Fruit fly (Drosophila melanogaster) whole organism, embryonic: ENCODE results near the gene CG14856.
A peak's percentile ranks its signal among the peaks of the same experiment; 100 is the strongest.

Experiments used
- ATbp ChIP-seq: fragments of 200-800 bp; sonication (Bioruptor generic); optimal IDR thresholded peaks from 2 replicates; lab custom pipeline; 2017; ENCODE audit warnings: missing biosample characterization, mild to moderate bottlenecking, missing genetic modification characterization, missing genetic modification reagents
- Atf-2 ChIP-seq: fragments of 200-800 bp; sonication (Bioruptor generic); optimal IDR thresholded peaks from 2 replicates; lab custom pipeline; 2016; ENCODE audit warnings: missing biosample characterization, missing genetic modification characterization
- Blimp-1 ChIP-seq: fragments of 200-800 bp; sonication (Bioruptor generic); optimal IDR thresholded peaks from 3 replicates; lab custom pipeline; 2018; ENCODE audit warnings: missing biosample characterization, missing genetic modification characterization, mild to moderate bottlenecking, moderate library complexity, missing genetic modification reagents
- CG11723 ChIP-seq: fragments of 200-800 bp; sonication (Bioruptor generic); optimal IDR thresholded peaks from 2 replicates; lab custom pipeline; 2017; ENCODE audit warnings: missing biosample characterization, mild to moderate bottlenecking, missing genetic modification characterization
- CG12391 ChIP-seq: fragments of 200-800 bp; sonication (Bioruptor generic); optimal IDR thresholded peaks from 3 replicates; lab custom pipeline; 2018; ENCODE audit warnings: missing biosample characterization, mild to moderate bottlenecking, missing genetic modification characterization, moderate library complexity
- CG12769 ChIP-seq: fragments of 200-800 bp; sonication (Bioruptor generic); optimal IDR thresholded peaks from 2 replicates; lab custom pipeline; 2019; ENCODE audit warnings: missing biosample characterization, mild to moderate bottlenecking, missing genetic modification characterization, moderate library complexity
- CG13775 ChIP-seq: fragments of 200-800 bp; sonication (Bioruptor generic); optimal IDR thresholded peaks from 3 replicates; lab custom pipeline; 2017; ENCODE audit warnings: missing biosample characterization, mild to moderate bottlenecking, missing genetic modification characterization
- CG14441 ChIP-seq: fragments of 200-800 bp; sonication (Bioruptor generic); IDR thresholded peaks from 2 replicates; pipeline ENCODE4 v1.3.6; 2022; ENCODE audit warnings: missing biosample characterization, missing genetic modification characterization
- CG15696 ChIP-seq: fragments of 200-800 bp; sonication (Bioruptor generic); optimal IDR thresholded peaks from 2 replicates; lab custom pipeline; 2019; ENCODE audit warnings: missing biosample characterization, mild to moderate bottlenecking, missing genetic modification characterization, moderate library complexity
- CG17328 ChIP-seq: fragments of 200-800 bp; sonication (Bioruptor generic); IDR thresholded peaks from 2 replicates; pipeline ENCODE4 v1.3.6; 2022; ENCODE audit warnings: missing biosample characterization, missing genetic modification characterization
- CG18476 ChIP-seq: fragments of 200-800 bp; sonication (Bioruptor generic); optimal IDR thresholded peaks from 2 replicates; lab custom pipeline; 2016; ENCODE audit warnings: missing biosample characterization, mild to moderate bottlenecking, missing genetic modification characterization
- CG4404 ChIP-seq: fragments of 200-800 bp; sonication (Bioruptor generic); IDR thresholded peaks from 2 replicates; pipeline ENCODE4 v1.3.6; 2022; ENCODE audit warnings: missing biosample characterization, missing genetic modification characterization
- CG6765 ChIP-seq: fragments of 200-800 bp; sonication (Bioruptor generic); optimal IDR thresholded peaks from 3 replicates; lab custom pipeline; 2017; ENCODE audit warnings: missing biosample characterization, mild to moderate bottlenecking, missing genetic modification characterization
- CG7963 ChIP-seq: fragments of 200-800 bp; sonication (Bioruptor generic); IDR thresholded peaks from 3 replicates; pipeline ENCODE4 v1.3.6; 2022; ENCODE audit warnings: missing biosample characterization, missing genetic modification characterization; ENCODE audit not compliant: partially characterized antibody
- CG9727 ChIP-seq: fragments of 200-800 bp; sonication (Bioruptor generic); optimal IDR thresholded peaks from 3 replicates; lab custom pipeline; 2017; ENCODE audit warnings: missing biosample characterization, mild to moderate bottlenecking, missing genetic modification characterization
- CTCF ChIP-seq: fragments of 200-800 bp; sonication (Bioruptor generic); optimal IDR thresholded peaks from 2 replicates; lab custom pipeline; 2017; ENCODE audit warnings: missing biosample characterization, mild to moderate bottlenecking, missing genetic modification characterization, moderate library complexity
- Drgx ChIP-seq: fragments of 200-800 bp; sonication (Bioruptor generic); IDR thresholded peaks from 2 replicates; pipeline ENCODE4 v1.3.6; 2022; ENCODE audit warnings: missing biosample characterization, missing genetic modification characterization
- HLHmδ ChIP-seq: fragments of 200-800 bp; sonication (Bioruptor generic); optimal IDR thresholded peaks from 2 replicates; lab custom pipeline; 2018; ENCODE audit warnings: missing biosample characterization, mild to moderate bottlenecking, missing genetic modification characterization, moderate library complexity
- Jarid2 ChIP-seq: fragments of 200-800 bp; sonication (Bioruptor generic); optimal IDR thresholded peaks from 3 replicates; lab custom pipeline; 2017; ENCODE audit warnings: mild to moderate bottlenecking, missing biosample characterization, missing genetic modification reagents, missing genetic modification characterization
- Lpt ChIP-seq: fragments of >200 bp; optimal IDR thresholded peaks from 2 replicates; lab custom pipeline; 2018; ENCODE audit warnings: missing biosample characterization, missing genetic modification characterization
- Med ChIP-seq: fragments of 200-800 bp; sonication (Bioruptor generic); peaks from one replicate; lab custom pipeline; 2016; ENCODE audit warnings: missing biosample characterization, missing genetic modification characterization, mild to moderate bottlenecking, inconsistent platforms, moderate library complexity
- Ssrp ChIP-seq: fragments of 200-800 bp; sonication (Bioruptor generic); optimal IDR thresholded peaks from 2 replicates; lab custom pipeline; 2018; ENCODE audit warnings: missing biosample characterization, mild to moderate bottlenecking, missing genetic modification characterization, moderate library complexity
- cad ChIP-seq: fragments of >200 bp; optimal IDR thresholded peaks from 2 replicates; lab custom pipeline; 2017; ENCODE audit warnings: missing biosample characterization, missing genetic modification characterization
- disco-r ChIP-seq: fragments of 200-800 bp; sonication (Bioruptor generic); optimal IDR thresholded peaks from 2 replicates; lab custom pipeline; 2016; ENCODE audit warnings: missing biosample characterization, missing genetic modification characterization
- fd96Cb ChIP-seq: fragments of 200-800 bp; sonication (Bioruptor generic); optimal IDR thresholded peaks from 2 replicates; lab custom pipeline; 2018; ENCODE audit warnings: missing biosample characterization, mild to moderate bottlenecking, missing genetic modification characterization, moderate library complexity
- gsb-n ChIP-seq: fragments of 200-800 bp; sonication (Bioruptor generic); optimal IDR thresholded peaks from 3 replicates; lab custom pipeline; 2018; ENCODE audit warnings: missing biosample characterization, mild to moderate bottlenecking, missing genetic modification characterization
- her ChIP-seq: fragments of 200-800 bp; sonication (Bioruptor generic); optimal IDR thresholded peaks from 2 replicates; lab custom pipeline; 2016; ENCODE audit warnings: missing biosample characterization, missing genetic modification characterization
- ind ChIP-seq: fragments of 200-800 bp; sonication (Bioruptor generic); optimal IDR thresholded peaks from 3 replicates; lab custom pipeline; 2016; ENCODE audit warnings: missing biosample characterization, missing genetic modification characterization
- jigr1 ChIP-seq: fragments of 200-800 bp; sonication (Bioruptor generic); IDR thresholded peaks from 3 replicates; pipeline ENCODE4 v1.3.6; 2022; ENCODE audit warnings: missing biosample characterization, missing genetic modification characterization
- kay ChIP-seq: fragments of 200-800 bp; sonication (Bioruptor generic); optimal IDR thresholded peaks from 2 replicates; lab custom pipeline; 2016; ENCODE audit warnings: missing biosample characterization, missing genetic modification characterization
- oc ChIP-seq: fragments of 200-800 bp; sonication (Bioruptor generic); optimal IDR thresholded peaks from 2 replicates; lab custom pipeline; 2018; ENCODE audit warnings: missing biosample characterization, mild to moderate bottlenecking, missing genetic modification characterization, moderate library complexity
- pb ChIP-seq: fragments of 200-800 bp; sonication (Bioruptor generic); optimal IDR thresholded peaks from 3 replicates; lab custom pipeline; 2016; ENCODE audit warnings: missing biosample characterization, missing genetic modification characterization
- pum ChIP-seq: fragments of 200-800 bp; sonication (Bioruptor generic); optimal IDR thresholded peaks from 2 replicates; lab custom pipeline; 2016; ENCODE audit warnings: missing biosample characterization, missing genetic modification characterization
- row ChIP-seq: fragments of 200-800 bp; sonication (Bioruptor generic); IDR thresholded peaks from 3 replicates; pipeline ENCODE4 v1.3.6; 2022; ENCODE audit warnings: missing biosample characterization, missing genetic modification characterization
- salm ChIP-seq: fragments of 200-800 bp; sonication (Bioruptor generic); optimal IDR thresholded peaks from 2 replicates; lab custom pipeline; 2018; ENCODE audit warnings: missing biosample characterization, mild to moderate bottlenecking, missing genetic modification characterization
- sens ChIP-seq: fragments of 200-800 bp; sonication (Bioruptor generic); peaks from one replicate; lab custom pipeline; 2016; ENCODE audit warnings: missing biosample characterization, missing genetic modification characterization
- trem ChIP-seq: fragments of 200-800 bp; optimal IDR thresholded peaks from 3 replicates; lab custom pipeline; 2019; ENCODE audit warnings: missing biosample characterization, mild to moderate bottlenecking, missing genetic modification characterization, moderate library complexity
- usp ChIP-seq: fragments of >200 bp; optimal IDR thresholded peaks from 2 replicates; lab custom pipeline; 2017; ENCODE audit warnings: missing biosample characterization, missing genetic modification characterization
- vvl ChIP-seq: fragments of 200-800 bp; sonication (Bioruptor generic); IDR thresholded peaks from 2 replicates; pipeline ENCODE4 v1.3.6; 2022; ENCODE audit warnings: missing biosample characterization, missing genetic modification characterization
- zfh1 ChIP-seq: fragments of 200-800 bp; sonication (Bioruptor generic); IDR thresholded peaks from 3 replicates; pipeline ENCODE4 v1.3.6; 2022; ENCODE audit warnings: missing biosample characterization, missing genetic modification characterization

The CG14856 gene

dm6 chr3R:14779733-14780278, 19.0 kb upstream of the CG14856 start (continued):
- no peak for TF ChIP-seq CG17328 (GFP tag; lab: Robert Waterston, UW)
- no peak for TF ChIP-seq CG15696 (tag; lab: Kevin White, UChicago)
- no peak for TF ChIP-seq ind (GFP tag; lab: Kevin White, UChicago)
- no peak for TF ChIP-seq Atf-2 (GFP tag; lab: Kevin White, UChicago)
- TF ChIP-seq oc (tag; lab: Kevin White, UChicago), result peak; percentile 42
- TF ChIP-seq CG12769 (tag; lab: Kevin White, UChicago), result no peak
- TF ChIP-seq Blimp-1 (GFP tag; lab: Kevin White, UChicago), result peak; percentile 55
- TF ChIP-seq CTCF (GFP tag; lab: Kevin White, UChicago), result no peak
- TF ChIP-seq salm, result no peak
- TF ChIP-seq fd96Cb, result peak; percentile 11
- TF ChIP-seq sens, result peak; percentile 74
- TF ChIP-seq cad, result no peak
- TF ChIP-seq gsb-n (tag; lab: Kevin White, UChicago), result peak; percentile 1
- no peak for TF ChIP-seq CG18476 (GFP tag; lab: Kevin White, UChicago)
- no peak for TF ChIP-seq CG11723 (GFP tag; lab: Kevin White, UChicago)
- TF ChIP-seq pum (GFP tag; lab: Kevin White, UChicago), result no peak
- peak; percentile 26 for TF ChIP-seq Ssrp (tag; lab: Kevin White, UChicago)
- no peak for TF ChIP-seq zfh1 (GFP tag; lab: Robert Waterston, UW)
- no peak for TF ChIP-seq Lpt (GFP tag; lab: Kevin White, UChicago)
- TF ChIP-seq jigr1, result no peak
- no peak for TF ChIP-seq her (GFP tag; lab: Kevin White, UChicago)
- TF ChIP-seq ATbp (GFP tag; lab: Kevin White, UChicago), result peak; percentile 9
- no peak for TF ChIP-seq CG9727

- TF ChIP-seq vvl, result 0 out of 2 replicates have a peak, but pooled peaks have one; percentile 9
- no peak for TF ChIP-seq HLHmδ (GFP tag; lab: Kevin White, UChicago)
These were observed 18.0 kb upstream of the CG14856 start for dm6 chr3R:14780747-14781146.

DNA sequence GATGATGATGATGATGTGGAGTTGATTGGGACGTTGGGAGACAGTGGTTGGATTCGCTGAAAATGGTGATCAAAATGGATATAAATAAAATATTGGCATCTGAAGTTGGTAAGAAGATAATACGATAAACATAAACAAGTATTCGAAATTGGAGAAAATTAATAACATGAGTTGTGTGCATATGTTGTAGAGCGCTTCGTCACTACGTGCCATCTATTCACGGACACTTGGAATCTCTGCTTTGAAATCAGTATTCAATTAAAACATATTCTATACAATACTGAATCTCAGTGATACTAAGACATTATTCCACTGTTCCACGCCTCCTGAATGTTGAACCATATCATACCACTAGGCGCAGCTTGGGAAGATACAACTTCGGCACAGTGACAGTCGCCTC, 13.5 kb upstream of the CG14856 start:
- TF ChIP-seq CG7963 (no peak), Drgx (GFP tag; lab: Robert Waterston, UW) (0 out of 2 replicates have a peak, but pooled peaks have one; percentile 25), usp (GFP tag; lab: Kevin White, UChicago) (no peak), CG11723 (GFP tag; lab: Kevin White, UChicago) (no peak), disco-r (GFP tag; lab: Kevin White, UChicago) (no peak), pb (GFP tag; lab: Kevin White, UChicago) (no peak), row (GFP tag; lab: Robert Waterston, UW) (0 out of 3 replicates have a peak, but pooled peaks have one; percentile 27), Med (peak; percentile 69), CG4404 (GFP tag; lab: Robert Waterston, UW) (no peak), Jarid2 (GFP tag; lab: Kevin White, UChicago) (no peak), trem (no peak), CG13775 (no peak), CG14441 (peak; percentile 17; the same call in 1 of the 2 replicates), CG6765 (GFP tag; lab: Kevin White, UChicago) (no peak), CG12391 (tag; lab: Kevin White, UChicago) (no peak), sens (peak; percentile 81), kay (GFP tag; lab: Kevin White, UChicago) (no peak)
